Worm (Caenorhabditis elegans): ENCODE data around the gene ttm-2.

DNA sequence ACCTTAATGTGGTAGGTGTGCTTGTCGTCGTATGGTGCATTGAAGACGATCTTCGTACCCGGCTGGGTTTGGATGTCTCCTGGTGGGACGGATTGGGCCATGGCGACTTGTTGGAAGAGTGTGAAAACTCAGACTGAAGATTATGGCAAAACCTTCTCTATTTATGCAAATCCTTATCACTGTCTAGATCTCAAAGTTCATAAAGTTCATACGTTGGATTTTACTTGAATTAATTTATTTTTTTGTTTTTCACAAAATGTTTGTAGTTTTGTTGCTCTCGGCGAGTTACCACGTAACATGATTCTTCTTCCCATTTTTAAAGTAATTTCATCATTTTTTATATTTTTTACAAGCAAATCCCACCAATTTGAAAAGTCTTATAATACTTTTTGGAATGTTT is 20.0 kb upstream of the ttm-2 start, which contains the start of gene msp-3:
- TF ChIP-seq W03F9.2 (tag; optimal IDR thresholded peaks at IDR 0.05) (no peak), him-1 (tag; optimal IDR thresholded peaks at IDR 0.05) (no peak)
